Fruit fly (Drosophila melanogaster): Measurements from ENCODE around the gene Smyd3.

The Smyd3 gene

dm6 chrX:2619651-2620050 is 11.0 kb upstream of the Smyd3 start, which contains the start of the genes Tsp3A and Seipin (continued):
- TF ChIP-seq zf30C (GFP tag; optimal IDR thresholded peaks at IDR 0.05) (peak; percentile 66), Dref (GFP tag; IDR thresholded peaks at IDR 0.05) (peak; percentile 65), fd102C (GFP tag; optimal IDR thresholded peaks at IDR 0.05) (no peak), CG10654 (GFP tag; optimal IDR thresholded peaks at IDR 0.05) (peak; percentile 79), br (optimal IDR thresholded peaks at IDR 0.05) (no peak), Dp (GFP tag; optimal IDR thresholded peaks at IDR 0.05) (peak; percentile 28), Sox102F (GFP tag; optimal IDR thresholded peaks at IDR 0.05) (peak; percentile 80), CG11456 (GFP tag; IDR thresholded peaks at IDR 0.05) (peak; percentile 94), C15 (GFP tag; IDR thresholded peaks at IDR 0.05) (peak; percentile 62; the same call in 1 of the 3 replicates), CG11093 (GFP tag; IDR thresholded peaks at IDR 0.05) (peak; percentile 67; the same call in 1 of the 3 replicates), vnd (GFP tag; IDR thresholded peaks at IDR 0.05; ENCODE audit: partially characterized antibody) (no peak), CTCF (GFP tag; optimal IDR thresholded peaks at IDR 0.05) (peak; percentile 39), inv (GFP tag; IDR thresholded peaks at IDR 0.05; ENCODE audit: partially characterized antibody) (no peak; the same call in 1 of the 2 replicates), CG17385 (GFP tag; optimal IDR thresholded peaks at IDR 0.05) (no peak), CG3281 (GFP tag; optimal IDR thresholded peaks at IDR 0.05) (peak; percentile 89), gem (tag; optimal IDR thresholded peaks at IDR 0.05) (no peak), mirr (GFP tag; optimal IDR thresholded peaks at IDR 0.05) (peak; percentile 92), CG1647 (GFP tag; optimal IDR thresholded peaks at IDR 0.05) (peak; percentile 75), CG17612 (GFP tag; IDR thresholded peaks at IDR 0.05) (peak; percentile 73), NC2α (GFP tag; optimal IDR thresholded peaks at IDR 0.05) (no peak), fd3F (GFP tag; optimal IDR thresholded peaks at IDR 0.05) (peak; percentile 77), nmo (GFP tag; optimal IDR thresholded peaks at IDR 0.05) (peak; percentile 80), BtbVII (GFP tag; optimal IDR thresholded peaks at IDR 0.05) (peak; percentile 89), CG5180 (GFP tag; optimal IDR thresholded peaks at IDR 0.05) (no peak), CG4282 (GFP tag; optimal IDR thresholded peaks at IDR 0.05) (peak; percentile 8), Bdp1 (GFP tag; optimal IDR thresholded peaks at IDR 0.05) (peak; percentile 47), Poxn (GFP tag; IDR thresholded peaks at IDR 0.05) (peak; percentile 41; the same call in 1 of the 2 replicates), Drgx (GFP tag; IDR thresholded peaks at IDR 0.05) (peak; percentile 86), Lpt (GFP tag; optimal IDR thresholded peaks at IDR 0.05) (no peak), lola (GFP tag; optimal IDR thresholded peaks at IDR 0.05) (peak in 1 of 3 experiments; percentile 46), az2 (GFP tag; optimal IDR thresholded peaks at IDR 0.05) (peak; percentile 69), grau (tag; optimal IDR thresholded peaks at IDR 0.05) (peak; percentile 83), Dfd (GFP tag; optimal IDR thresholded peaks at IDR 0.05) (no peak), CG1832 (GFP tag; optimal IDR thresholded peaks at IDR 0.05) (no peak), bbx (GFP tag; IDR thresholded peaks at IDR 0.05; ENCODE audit: partially characterized antibody) (peak; percentile 70), gfzf (GFP tag; optimal IDR thresholded peaks at IDR 0.05) (peak; percentile 27), CG10979 (tag; optimal IDR thresholded peaks at IDR 0.05) (peak; percentile 70), Ada2b (GFP tag; IDR thresholded peaks at IDR 0.05) (peak; percentile 78), D (optimal IDR thresholded peaks at IDR 0.05) (no peak), D (GFP tag; optimal IDR thresholded peaks at IDR 0.05) (peak; percentile 66), Doc3 (GFP tag; IDR thresholded peaks at IDR 0.05; ENCODE audit: partially characterized antibody) (peak; percentile 60), CG18619 (GFP tag; optimal IDR thresholded peaks at IDR 0.05) (peak; percentile 75), fu2 (GFP tag; optimal IDR thresholded peaks at IDR 0.05) (peak; percentile 45), crol (GFP tag; IDR thresholded peaks at IDR 0.05) (no peak), Ets97D (GFP tag; optimal IDR thresholded peaks at IDR 0.05) (peak; percentile 58), Adf1 (GFP tag; IDR thresholded peaks at IDR 0.05) (peak; percentile 68), CG2889 (GFP tag; IDR thresholded peaks at IDR 0.05) (peak; percentile 96), CG33557 (GFP tag; optimal IDR thresholded peaks at IDR 0.05) (peak; percentile 3), CG1602 (GFP tag; optimal IDR thresholded peaks at IDR 0.05) (peak; percentile 65), jumu (GFP tag; optimal IDR thresholded peaks at IDR 0.05) (peak; percentile 60), ase (GFP tag; IDR thresholded peaks at IDR 0.05) (peak; percentile 88), CG12219 (GFP tag; optimal IDR thresholded peaks at IDR 0.05) (peak; percentile 83)
